Fruit fly (Drosophila melanogaster) Kc167 (cell line): ENCODE data around the gene Fur2.

Experiments
- Myc ChIP-seq: fragments of >200 bp; optimal IDR thresholded peaks from 2 replicates; lab custom pipeline; 2017; ENCODE audit warnings: missing external identifiers
- h ChIP-seq: fragments of >200 bp; optimal IDR thresholded peaks from 3 replicates; lab custom pipeline; 2018; ENCODE audit warnings: missing external identifiers
- insv ChIP-seq: fragments of >200 bp; optimal IDR thresholded peaks from 3 replicates; lab custom pipeline; 2018; ENCODE audit warnings: missing external identifiers
- psq ChIP-seq: fragments of >200 bp; optimal IDR thresholded peaks from 2 replicates; lab custom pipeline; 2017; ENCODE audit warnings: missing external identifiers
- ttk ChIP-seq: sonication (Bioruptor generic); optimal IDR thresholded peaks from 2 replicates; lab custom pipeline; 2017; ENCODE audit warnings: missing external identifiers

dm6 chrX:16330659-16331058, 42.2 kb upstream of the Fur2 start, which contains the start of gene CG9919:
- TF ChIP-seq Myc (lab: Kevin White, UChicago): no peak
- TF ChIP-seq insv (lab: Kevin White, UChicago): no peak
- no peak for TF ChIP-seq psq
- no peak for TF ChIP-seq h (lab: Kevin White, UChicago)
- no peak for TF ChIP-seq ttk (lab: Kevin White, UChicago)
